Worm (Caenorhabditis elegans): Measurements from ENCODE around the gene str-32.

Gene str-32

ce11 chrV:4847424-4847823, 33.9 kb downstream of the str-32 start, which contains the start of gene abhd-5.1:
Gene abhd-5.1, plus strand, starts transcription at chrV:4847653.
- TF ChIP-seq ceh-16 (tag; optimal IDR thresholded peaks at IDR 0.05): no peak
- no peak for TF ChIP-seq skn-1 (tag; optimal IDR thresholded peaks at IDR 0.05)
- TF ChIP-seq pha-4 (tag; optimal IDR thresholded peaks at IDR 0.05): peak; percentile 63
- TF ChIP-seq ama-1 (optimal IDR thresholded peaks at IDR 0.05): no peak
- no peak for TF ChIP-seq nhr-11 (tag; optimal IDR thresholded peaks at IDR 0.05)
- TF ChIP-seq eor-1 (tag; optimal IDR thresholded peaks at IDR 0.05): no peak
- peak; percentile 7 for TF ChIP-seq elt-2 (tag; optimal IDR thresholded peaks at IDR 0.05)

DNA sequence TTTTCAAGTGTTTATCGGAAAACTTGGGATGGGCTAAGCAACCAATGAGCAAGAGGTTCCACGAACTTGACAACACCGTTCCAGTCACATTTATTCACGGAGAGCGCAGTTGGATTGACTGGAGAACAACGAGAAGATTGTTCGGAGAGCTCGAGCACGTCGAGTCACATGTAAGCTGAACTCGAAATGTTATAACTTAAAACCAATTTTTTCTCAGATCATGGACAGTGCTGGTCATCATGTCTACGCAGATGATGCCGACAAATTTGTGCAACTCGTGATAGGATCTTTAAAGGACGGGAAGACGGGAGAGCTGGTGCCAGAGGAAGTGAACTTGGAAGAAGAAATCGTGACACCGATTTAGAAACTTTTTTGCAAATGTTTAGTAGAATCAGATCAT, 34.8 kb downstream of the str-32 start:
- no peak for TF ChIP-seq nhr-12 (tag; optimal IDR thresholded peaks at IDR 0.05)
- TF ChIP-seq skn-1 (tag; optimal IDR thresholded peaks at IDR 0.05): no peak
- no peak for TF ChIP-seq unc-39 (tag; optimal IDR thresholded peaks at IDR 0.05)
- TF ChIP-seq zag-1 (tag; optimal IDR thresholded peaks at IDR 0.05): no peak
- TF ChIP-seq unc-62 (GFP tag; optimal IDR thresholded peaks at IDR 0.05): no peak
- no peak for TF ChIP-seq ceh-9 (tag; optimal IDR thresholded peaks at IDR 0.05)
- no peak for TF ChIP-seq hmg-11 (tag; optimal IDR thresholded peaks at IDR 0.05)
- TF ChIP-seq nhr-11 (tag; optimal IDR thresholded peaks at IDR 0.05): no peak
- no peak for TF ChIP-seq elt-1 (tag; optimal IDR thresholded peaks at IDR 0.05)
- no peak for TF ChIP-seq ama-1 (optimal IDR thresholded peaks at IDR 0.05)
- no peak for TF ChIP-seq ceh-28 (tag; optimal IDR thresholded peaks at IDR 0.05)
- TF ChIP-seq tbx-2 (tag; optimal IDR thresholded peaks at IDR 0.05): no peak
- TF ChIP-seq nfya-1 (tag; optimal IDR thresholded peaks at IDR 0.05; ENCODE audit: insufficient read depth): no peak
- no peak for TF ChIP-seq nhr-25 (tag; optimal IDR thresholded peaks at IDR 0.05)

DNA sequence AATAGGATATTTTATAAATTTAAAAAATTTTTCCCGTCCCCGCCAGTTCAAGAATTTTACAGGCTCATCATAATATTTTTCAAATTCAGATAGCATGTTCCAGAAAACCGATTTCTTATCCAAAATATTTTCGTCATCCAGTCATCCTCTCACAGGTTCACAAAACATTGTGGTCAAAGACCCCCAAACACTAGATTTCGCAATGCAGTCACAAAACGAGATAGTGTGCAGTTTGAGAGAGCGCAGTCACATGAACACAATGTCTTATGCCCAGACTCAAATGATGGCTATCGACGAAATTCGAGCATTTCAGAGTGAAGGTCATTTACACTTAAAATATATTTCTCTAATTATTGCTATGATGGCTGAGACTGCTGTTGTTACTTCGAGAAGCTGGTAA, 36.7 kb downstream of the str-32 start, which contains the start of gene abhd-5.2:
TSS of gene abhd-5.2 (plus strand) at position 95 of the 400 bp plus-strand sequence.
- no peak for TF ChIP-seq egl-27 (tag; optimal IDR thresholded peaks at IDR 0.05)
- TF ChIP-seq nhr-25 (tag; optimal IDR thresholded peaks at IDR 0.05): peak; percentile 37
- peak; percentile 48 for TF ChIP-seq snpc-4 (tag; optimal IDR thresholded peaks at IDR 0.05)
- no peak for TF ChIP-seq R02D3.7 (tag; optimal IDR thresholded peaks at IDR 0.05)
- peak; percentile 29 for TF ChIP-seq lin-15B (tag; optimal IDR thresholded peaks at IDR 0.05)
- no peak for TF ChIP-seq aly-2 (tag; optimal IDR thresholded peaks at IDR 0.05)
- TF ChIP-seq pqm-1 (tag; optimal IDR thresholded peaks at IDR 0.05): peak; percentile 39
- no peak for TF ChIP-seq nhr-43 (tag; optimal IDR thresholded peaks at IDR 0.05; ENCODE audit: poor library complexity, severe bottlenecking)
- TF ChIP-seq ceh-16 (tag; optimal IDR thresholded peaks at IDR 0.05): no peak
- TF ChIP-seq pha-4 (tag; optimal IDR thresholded peaks at IDR 0.05): peak; percentile 50
- TF ChIP-seq lin-39 (tag; optimal IDR thresholded peaks at IDR 0.05): peak; percentile 48
- TF ChIP-seq nhr-77 (tag; optimal IDR thresholded peaks at IDR 0.05): no peak
- no peak for TF ChIP-seq ZK546.5 (tag; optimal IDR thresholded peaks at IDR 0.05)
- peak; percentile 8 for TF ChIP-seq nhr-23 (tag; optimal IDR thresholded peaks at IDR 0.05)
- no peak for TF ChIP-seq unc-39 (tag; optimal IDR thresholded peaks at IDR 0.05)
- TF ChIP-seq daf-12 (tag; optimal IDR thresholded peaks at IDR 0.05): no peak
- TF ChIP-seq ceh-28 (tag; optimal IDR thresholded peaks at IDR 0.05): peak; percentile 26
- no peak for TF ChIP-seq fos-1 (tag; optimal IDR thresholded peaks at IDR 0.05)
- peak; percentile 55 for TF ChIP-seq hmg-11 (tag; optimal IDR thresholded peaks at IDR 0.05)
- peak; percentile 62 for TF ChIP-seq nfya-1 (tag; optimal IDR thresholded peaks at IDR 0.05; ENCODE audit: insufficient read depth)
- TF ChIP-seq nhr-67 (tag; optimal IDR thresholded peaks at IDR 0.05): no peak
- TF ChIP-seq elt-2 (tag; optimal IDR thresholded peaks at IDR 0.05): peak; percentile 26
- no peak for TF ChIP-seq mdl-1 (tag; optimal IDR thresholded peaks at IDR 0.05)

- no peak for TF ChIP-seq ceh-28 (tag; optimal IDR thresholded peaks at IDR 0.05)
- TF ChIP-seq unc-62 (GFP tag; optimal IDR thresholded peaks at IDR 0.05): no peak
- no peak for TF ChIP-seq nhr-77 (tag; optimal IDR thresholded peaks at IDR 0.05)
- no peak for TF ChIP-seq tbx-2 (tag; optimal IDR thresholded peaks at IDR 0.05)
- TF ChIP-seq lsy-12 (tag; optimal IDR thresholded peaks at IDR 0.05): no peak
- no peak for TF ChIP-seq fkh-2 (tag; optimal IDR thresholded peaks at IDR 0.05)
- TF ChIP-seq egl-5 (tag; optimal IDR thresholded peaks at IDR 0.05): no peak
- TF ChIP-seq pqm-1 (tag; optimal IDR thresholded peaks at IDR 0.05): no peak
- no peak for TF ChIP-seq ceh-16 (tag; optimal IDR thresholded peaks at IDR 0.05)
- TF ChIP-seq daf-12 (tag; optimal IDR thresholded peaks at IDR 0.05): no peak
Measured at ce11 chrV:4842544-4842943, 38.7 kb downstream of the str-32 start, which contains the start of the genes cwp-2 and cwp-3. Gene cwp-2, minus strand, starts transcription at chrV:4842644. Gene cwp-3, plus strand, starts transcription at chrV:4842836.
